Fruit fly (Drosophila melanogaster) whole organism, embryonic: ENCODE results near the gene CNMaR.

Experiments
- Atf3 ChIP-seq: fragments of 200-800 bp; sonication (Bioruptor generic); optimal IDR thresholded peaks from 3 replicates; lab custom pipeline; 2016; ENCODE audit warnings: missing biosample characterization, missing genetic modification characterization
- B-H2 ChIP-seq: fragments of 200-800 bp; sonication (Bioruptor generic); optimal IDR thresholded peaks from 2 replicates; lab custom pipeline; 2018; ENCODE audit warnings: missing biosample characterization, mild to moderate bottlenecking, missing genetic modification characterization
- CG10209 ChIP-seq: fragments of 200-800 bp; sonication (Bioruptor generic); optimal IDR thresholded peaks from 3 replicates; lab custom pipeline; 2017; ENCODE audit warnings: missing biosample characterization, mild to moderate bottlenecking, missing genetic modification characterization, missing genetic modification reagents
- CG10431 ChIP-seq: fragments of 200-800 bp; sonication (Bioruptor generic); optimal IDR thresholded peaks from 3 replicates; lab custom pipeline; 2018; ENCODE audit warnings: missing biosample characterization, mild to moderate bottlenecking, missing genetic modification characterization
- CG10462 ChIP-seq: fragments of 200-800 bp; sonication (Bioruptor generic); optimal IDR thresholded peaks from 2 replicates; lab custom pipeline; 2016; ENCODE audit warnings: missing biosample characterization, missing genetic modification characterization
- CG11093 ChIP-seq: fragments of 200-800 bp; sonication (Bioruptor generic); IDR thresholded peaks from 3 replicates; pipeline ENCODE4 v1.3.6; 2022; ENCODE audit warnings: missing biosample characterization, missing genetic modification characterization
- CG1233 ChIP-seq: fragments of 200-800 bp; sonication (Bioruptor generic); optimal IDR thresholded peaks from 4 replicates; lab custom pipeline; 2018; ENCODE audit warnings: missing biosample characterization, mild to moderate bottlenecking, missing genetic modification characterization
- CG13424 ChIP-seq: fragments of 200-800 bp; sonication (Bioruptor generic); optimal IDR thresholded peaks from 2 replicates; lab custom pipeline; 2019; ENCODE audit warnings: missing biosample characterization, mild to moderate bottlenecking, missing genetic modification characterization, moderate library complexity
- CG14050 ChIP-seq: fragments of 200-800 bp; sonication (Bioruptor generic); IDR thresholded peaks from 3 replicates; pipeline ENCODE4 v1.3.6; 2022; ENCODE audit warnings: missing biosample characterization, missing genetic modification characterization
- CG16863 ChIP-seq: fragments of 200-800 bp; sonication (Bioruptor generic); optimal IDR thresholded peaks from 3 replicates; lab custom pipeline; 2016; ENCODE audit warnings: missing biosample characterization, missing genetic modification characterization
- CG17359 ChIP-seq: fragments of 200-800 bp; sonication (Bioruptor generic); optimal IDR thresholded peaks from 3 replicates; lab custom pipeline; 2018; ENCODE audit warnings: missing biosample characterization, mild to moderate bottlenecking, missing genetic modification characterization, moderate library complexity
- CG17385 ChIP-seq: fragments of 200-800 bp; sonication (Bioruptor generic); optimal IDR thresholded peaks from 3 replicates; lab custom pipeline; 2018; ENCODE audit warnings: missing biosample characterization, mild to moderate bottlenecking, missing genetic modification characterization
- CG17568 ChIP-seq: fragments of 200-800 bp; sonication (Bioruptor generic); optimal IDR thresholded peaks from 2 replicates; lab custom pipeline; 2018; ENCODE audit warnings: missing biosample characterization, mild to moderate bottlenecking, missing genetic modification characterization, moderate library complexity
- CG18262 ChIP-seq: fragments of 200-800 bp; optimal IDR thresholded peaks from 3 replicates; lab custom pipeline; 2019; ENCODE audit warnings: missing biosample characterization, mild to moderate bottlenecking, missing genetic modification characterization, moderate library complexity
- CG1832 ChIP-seq: fragments of 200-800 bp; sonication (Bioruptor generic); optimal IDR thresholded peaks from 2 replicates; lab custom pipeline; 2017; ENCODE audit warnings: missing biosample characterization, mild to moderate bottlenecking, missing genetic modification characterization, inconsistent platforms
- CG18476 ChIP-seq: fragments of 200-800 bp; sonication (Bioruptor generic); optimal IDR thresholded peaks from 2 replicates; lab custom pipeline; 2016; ENCODE audit warnings: missing biosample characterization, mild to moderate bottlenecking, missing genetic modification characterization
- CG2116 ChIP-seq: fragments of 200-800 bp; sonication (Bioruptor generic); optimal IDR thresholded peaks from 3 replicates; lab custom pipeline; 2018; ENCODE audit warnings: missing biosample characterization, mild to moderate bottlenecking, missing genetic modification characterization
- CG30403 ChIP-seq: fragments of 200-800 bp; sonication (Bioruptor generic); optimal IDR thresholded peaks from 3 replicates; lab custom pipeline; 2016; ENCODE audit warnings: missing biosample characterization, missing genetic modification characterization
- CG3065 ChIP-seq: fragments of 200-800 bp; sonication (Bioruptor generic); optimal IDR thresholded peaks from 2 replicates; lab custom pipeline; 2016; ENCODE audit warnings: missing biosample characterization, missing genetic modification characterization
- CG32767 ChIP-seq: fragments of 200-800 bp; sonication (Bioruptor generic); IDR thresholded peaks from 2 replicates; pipeline ENCODE4 v1.3.6; 2022; ENCODE audit warnings: missing biosample characterization, missing genetic modification characterization
- CG4360 ChIP-seq: fragments of 200-800 bp; sonication (Bioruptor generic); IDR thresholded peaks from 2 replicates; pipeline ENCODE4 v1.3.6; 2022; ENCODE audit warnings: missing biosample characterization, missing genetic modification characterization
- CG6683 ChIP-seq: fragments of 200-800 bp; sonication (Bioruptor generic); optimal IDR thresholded peaks from 2 replicates; lab custom pipeline; 2017; ENCODE audit warnings: missing biosample characterization, mild to moderate bottlenecking, missing genetic modification characterization, missing genetic modification reagents
- CG6813 ChIP-seq: fragments of 200-800 bp; sonication (Bioruptor generic); optimal IDR thresholded peaks from 2 replicates; lab custom pipeline; 2017; ENCODE audit warnings: missing biosample characterization, missing genetic modification characterization, mild to moderate bottlenecking, moderate library complexity, missing genetic modification reagents
- CG9932 ChIP-seq: fragments of 200-800 bp; sonication (Bioruptor generic); IDR thresholded peaks from 2 replicates; pipeline ENCODE4 v1.3.6; 2022; ENCODE audit warnings: missing biosample characterization, missing genetic modification characterization
- CTCF ChIP-seq: fragments of 200-800 bp; sonication (Bioruptor generic); optimal IDR thresholded peaks from 2 replicates; lab custom pipeline; 2017; ENCODE audit warnings: missing biosample characterization, mild to moderate bottlenecking, missing genetic modification characterization, moderate library complexity
- CrebB ChIP-seq: fragments of 200-800 bp; sonication (Bioruptor generic); optimal IDR thresholded peaks from 3 replicates; lab custom pipeline; 2018; ENCODE audit warnings: missing biosample characterization, mild to moderate bottlenecking, missing genetic modification characterization
- Dp ChIP-seq: fragments of 200-800 bp; sonication (Bioruptor generic); optimal IDR thresholded peaks from 2 replicates; lab custom pipeline; 2018; ENCODE audit warnings: missing biosample characterization, mild to moderate bottlenecking, missing genetic modification characterization, moderate library complexity
- Hr51 ChIP-seq, 2 experiments: fragments of 200-800 bp; sonication (Bioruptor generic); optimal IDR thresholded peaks; 2 replicates in 1 of 2; 3 replicates in 1 of 2; lab custom pipeline; 2016 to 2018; ENCODE audit warnings: missing biosample characterization in 2 of 2, missing genetic modification characterization in 2 of 2, mild to moderate bottlenecking in 1 of 2, moderate library complexity in 1 of 2
- NC2β ChIP-seq: fragments of 200-800 bp; sonication (Bioruptor generic); optimal IDR thresholded peaks from 2 replicates; lab custom pipeline; 2016; ENCODE audit warnings: missing biosample characterization, missing genetic modification characterization
- NK7.1 ChIP-seq: fragments of 200-800 bp; sonication (Bioruptor generic); optimal IDR thresholded peaks from 3 replicates; lab custom pipeline; 2016; ENCODE audit warnings: missing biosample characterization, missing genetic modification characterization
- Nf-YA ChIP-seq: fragments of 200-800 bp; sonication (Bioruptor generic); IDR thresholded peaks from 2 replicates; pipeline ENCODE4 v1.3.6; 2022; ENCODE audit warnings: missing biosample characterization, missing genetic modification characterization
- Oli ChIP-seq: fragments of 200-800 bp; sonication (Bioruptor generic); optimal IDR thresholded peaks from 2 replicates; lab custom pipeline; 2018; ENCODE audit warnings: missing biosample characterization, mild to moderate bottlenecking, missing genetic modification characterization, moderate library complexity
- Poxn ChIP-seq: fragments of 200-800 bp; sonication (Bioruptor generic); IDR thresholded peaks from 2 replicates; pipeline ENCODE4 v1.3.6; 2022; ENCODE audit warnings: missing biosample characterization, missing genetic modification characterization
- Sox100B ChIP-seq: fragments of 200-800 bp; sonication (Bioruptor generic); optimal IDR thresholded peaks from 3 replicates; lab custom pipeline; 2018; ENCODE audit warnings: missing biosample characterization, mild to moderate bottlenecking, missing genetic modification characterization
- Sry-β ChIP-seq: fragments of 200-800 bp; sonication (Bioruptor generic); optimal IDR thresholded peaks from 2 replicates; lab custom pipeline; 2018; ENCODE audit warnings: missing biosample characterization, mild to moderate bottlenecking, missing genetic modification characterization, moderate library complexity
- Trl ChIP-seq, 3 experiments: fragments of >200 bp in 2 of 3; fragments of 200-800 bp in 1 of 3; sonication (Bioruptor generic) in 1 of 3; optimal IDR thresholded peaks; 2 replicates in 1 of 3; 3 replicates in 2 of 3; lab custom pipeline; 2016 to 2017; ENCODE audit warnings: missing biosample characterization in 1 of 3, missing genetic modification characterization in 1 of 3
- Xbp1 ChIP-seq: fragments of 200-800 bp; sonication (Bioruptor generic); optimal IDR thresholded peaks from 3 replicates; lab custom pipeline; 2016; ENCODE audit warnings: missing biosample characterization, mild to moderate bottlenecking, missing genetic modification characterization
- al ChIP-seq: fragments of 200-800 bp; sonication (Bioruptor generic); IDR thresholded peaks from 2 replicates; pipeline ENCODE4 v1.3.6; 2022; ENCODE audit warnings: missing biosample characterization, missing genetic modification characterization
- ash1 ChIP-seq: fragments of 200-800 bp; sonication (Bioruptor generic); optimal IDR thresholded peaks from 2 replicates; lab custom pipeline; 2018; ENCODE audit warnings: missing biosample characterization, mild to moderate bottlenecking, missing genetic modification characterization
- bcd ChIP-seq: fragments of 200-800 bp; sonication (Bioruptor generic); optimal IDR thresholded peaks from 2 replicates; lab custom pipeline; 2017; ENCODE audit warnings: missing biosample characterization, mild to moderate bottlenecking, missing genetic modification characterization
- chm ChIP-seq: fragments of 200-800 bp; sonication (Bioruptor generic); IDR thresholded peaks from 2 replicates; pipeline ENCODE4 v1.3.6; 2022; ENCODE audit warnings: missing biosample characterization, missing genetic modification characterization
- dmrt11E ChIP-seq: fragments of 200-800 bp; sonication (Bioruptor generic); optimal IDR thresholded peaks from 3 replicates; lab custom pipeline; 2018; ENCODE audit warnings: missing biosample characterization, mild to moderate bottlenecking, missing genetic modification characterization, moderate library complexity
- gfzf ChIP-seq: fragments of 200-800 bp; sonication (Bioruptor generic); optimal IDR thresholded peaks from 2 replicates; lab custom pipeline; 2016; ENCODE audit warnings: missing biosample characterization, mild to moderate bottlenecking, missing genetic modification characterization, moderate library complexity
- ind ChIP-seq: fragments of 200-800 bp; sonication (Bioruptor generic); optimal IDR thresholded peaks from 3 replicates; lab custom pipeline; 2016; ENCODE audit warnings: missing biosample characterization, missing genetic modification characterization
- knrl ChIP-seq: fragments of 200-800 bp; sonication (Bioruptor generic); IDR thresholded peaks from 3 replicates; pipeline ENCODE4 v1.3.6; 2022; ENCODE audit warnings: missing biosample characterization, missing genetic modification characterization; ENCODE audit not compliant: partially characterized antibody
- nau ChIP-seq: fragments of 200-800 bp; sonication (Bioruptor generic); optimal IDR thresholded peaks from 3 replicates; lab custom pipeline; 2017; ENCODE audit warnings: missing biosample characterization, mild to moderate bottlenecking, missing genetic modification characterization, missing genetic modification reagents
- sima ChIP-seq: fragments of 200-800 bp; sonication (Bioruptor generic); optimal IDR thresholded peaks from 2 replicates; lab custom pipeline; 2016; ENCODE audit warnings: missing biosample characterization, missing genetic modification characterization
- sr ChIP-seq: fragments of 200-800 bp; sonication (Bioruptor generic); IDR thresholded peaks from 3 replicates; pipeline ENCODE4 v1.3.6; 2022; ENCODE audit warnings: missing biosample characterization, missing genetic modification characterization
- tll ChIP-seq, 2 experiments: fragments of 200-800 bp in 1 of 2; fragments of >200 bp in 1 of 2; sonication (Bioruptor generic) in 1 of 2; optimal IDR thresholded peaks; 2 replicates each; lab custom pipeline; 2017 to 2019; ENCODE audit warnings: missing biosample characterization in 2 of 2, missing genetic modification characterization in 2 of 2, mild to moderate bottlenecking in 1 of 2, moderate library complexity in 1 of 2
- usp ChIP-seq: fragments of >200 bp; optimal IDR thresholded peaks from 2 replicates; lab custom pipeline; 2017; ENCODE audit warnings: missing biosample characterization, missing genetic modification characterization
- zen2 ChIP-seq: fragments of 200-800 bp; sonication (Bioruptor generic); IDR thresholded peaks from 3 replicates; pipeline ENCODE4 v1.3.6; 2022; ENCODE audit warnings: missing biosample characterization, missing genetic modification characterization; ENCODE audit not compliant: partially characterized antibody

Gene CNMaR

dm6 chr3L:9695647-9696046, 51.7 kb downstream of the CNMaR start (continued):
- TF ChIP-seq CG11093 (GFP tag; lab: Robert Waterston, UW) (no peak), CG32767 (GFP tag; lab: Robert Waterston, UW) (no peak), CG18262 (peak; percentile 63), CG10209 (GFP tag; lab: Kevin White, UChicago) (peak; percentile 61), gfzf (GFP tag; lab: Kevin White, UChicago) (no peak), CG3065 (GFP tag; lab: Kevin White, UChicago) (no peak), dmrt11E (tag; lab: Kevin White, UChicago) (no peak), Poxn (GFP tag; lab: Robert Waterston, UW) (no peak), Sox100B (GFP tag; lab: Kevin White, UChicago) (peak; percentile 22), sima (no peak), CG1832 (GFP tag; lab: Kevin White, UChicago) (no peak), NC2β (GFP tag; lab: Kevin White, UChicago) (no peak), CG6683 (GFP tag; lab: Kevin White, UChicago) (no peak), CG1233 (GFP tag; lab: Kevin White, UChicago) (no peak), ash1 (GFP tag; lab: Kevin White, UChicago) (no peak), CG16863 (GFP tag; lab: Kevin White, UChicago) (no peak), Nf-YA (no peak), CG13424 (tag; lab: Kevin White, UChicago) (peak; percentile 56), CG9932 (no peak), al (GFP tag; lab: Robert Waterston, UW) (no peak), zen2 (GFP tag; lab: Robert Waterston, UW) (no peak), CG18476 (GFP tag; lab: Kevin White, UChicago) (no peak), CG14050 (GFP tag; lab: Robert Waterston, UW) (no peak), CG10462 (GFP tag; lab: Kevin White, UChicago) (no peak), ind (GFP tag; lab: Kevin White, UChicago) (no peak), Dp (GFP tag; lab: Kevin White, UChicago) (no peak), CG6813 (GFP tag; lab: Kevin White, UChicago) (no peak), Atf3 (GFP tag; lab: Kevin White, UChicago) (no peak), Oli (tag; lab: Kevin White, UChicago) (peak; percentile 46), B-H2 (GFP tag; lab: Kevin White, UChicago) (no peak), tll (GFP tag; optimal IDR thresholded peaks at IDR 0.05; lab: Kevin White, UChicago) (no peak), CG17568 (GFP tag; lab: Kevin White, UChicago) (no peak), knrl (GFP tag; lab: Robert Waterston, UW) (no peak), CG2116 (GFP tag; lab: Kevin White, UChicago) (no peak), NK7.1 (GFP tag; lab: Kevin White, UChicago) (no peak), CG30403 (GFP tag; lab: Kevin White, UChicago) (peak; percentile 49), usp (GFP tag; lab: Kevin White, UChicago) (no peak), Trl (optimal IDR thresholded peaks at IDR 0.05; lab: Kevin White, UChicago) (no peak), Trl (GFP tag; optimal IDR thresholded peaks at IDR 0.05; lab: Kevin White, UChicago) (no peak), CG10431 (GFP tag; lab: Kevin White, UChicago) (no peak), CTCF (no peak), sr (GFP tag; lab: Robert Waterston, UW) (no peak), nau (no peak), CG17359 (tag; lab: Kevin White, UChicago) (peak; percentile 47), CG17385 (peak; percentile 28), Hr51 (GFP tag; optimal IDR thresholded peaks at IDR 0.05; lab: Kevin White, UChicago) (peak in 1 of 2 experiments; percentile 75), chm (GFP tag; lab: Robert Waterston, UW) (no peak), Xbp1 (GFP tag; lab: Kevin White, UChicago) (peak; percentile 51), CrebB (tag; lab: Kevin White, UChicago) (no peak), CG4360 (no peak), bcd (GFP tag; lab: Kevin White, UChicago) (peak; percentile 44), Sry-β (GFP tag; lab: Kevin White, UChicago) (no peak)
